Fruit fly (Drosophila melanogaster) whole organism, prepupa: Measurements from ENCODE around the gene CG14853.

Source experiments
- Blimp-1 ChIP-seq: fragments of 200-800 bp; sonication (Bioruptor generic); optimal IDR thresholded peaks from 3 replicates; lab custom pipeline; 2017; ENCODE audit warnings: missing biosample characterization, missing genetic modification characterization, mild to moderate bottlenecking, moderate library complexity, missing genetic modification reagents
- CG10631 ChIP-seq: fragments of 200-800 bp; sonication (Bioruptor generic); optimal IDR thresholded peaks from 2 replicates; lab custom pipeline; 2016; ENCODE audit warnings: missing biosample characterization, missing genetic modification characterization
- CG10669 ChIP-seq: fragments of 200-800 bp; sonication (Bioruptor generic); optimal IDR thresholded peaks from 3 replicates; lab custom pipeline; 2018; ENCODE audit warnings: missing biosample characterization, mild to moderate bottlenecking, missing genetic modification characterization, moderate library complexity
- CG11294 ChIP-seq: fragments of 200-800 bp; sonication (Bioruptor generic); IDR thresholded peaks from 2 replicates; pipeline ENCODE4 v1.3.6; 2022; ENCODE audit warnings: missing biosample characterization, missing genetic modification characterization
- CG11902 ChIP-seq: fragments of 200-800 bp; sonication (Bioruptor generic); optimal IDR thresholded peaks from 3 replicates; lab custom pipeline; 2016; ENCODE audit warnings: missing biosample characterization, missing genetic modification characterization
- CG1621 ChIP-seq: fragments of 200-800 bp; sonication (Bioruptor generic); optimal IDR thresholded peaks from 3 replicates; lab custom pipeline; 2018; ENCODE audit warnings: missing biosample characterization, mild to moderate bottlenecking, missing genetic modification characterization
- CG3032 ChIP-seq: fragments of 200-800 bp; optimal IDR thresholded peaks from 2 replicates; lab custom pipeline; 2019; ENCODE audit warnings: missing biosample characterization, mild to moderate bottlenecking, missing genetic modification characterization, moderate library complexity
- CG31627 ChIP-seq: fragments of 200-800 bp; sonication (Bioruptor generic); optimal IDR thresholded peaks from 3 replicates; lab custom pipeline; 2016; ENCODE audit warnings: missing biosample characterization, missing genetic modification characterization
- CG32006 ChIP-seq: fragments of 200-800 bp; sonication (Bioruptor generic); optimal IDR thresholded peaks from 3 replicates; lab custom pipeline; 2017; ENCODE audit warnings: missing biosample characterization, mild to moderate bottlenecking, missing genetic modification characterization
- CG34406 ChIP-seq: fragments of 200-800 bp; sonication (Bioruptor generic); optimal IDR thresholded peaks from 3 replicates; lab custom pipeline; 2016; ENCODE audit warnings: missing biosample characterization, missing genetic modification characterization
- CG3919 ChIP-seq: fragments of 200-800 bp; sonication (Bioruptor generic); optimal IDR thresholded peaks from 3 replicates; lab custom pipeline; 2016; ENCODE audit warnings: missing biosample characterization, missing genetic modification characterization
- CG4318 ChIP-seq: fragments of 200-800 bp; sonication (Bioruptor generic); optimal IDR thresholded peaks from 3 replicates; lab custom pipeline; 2017; ENCODE audit warnings: missing biosample characterization, mild to moderate bottlenecking, missing genetic modification characterization
- CG6276 ChIP-seq: fragments of 200-800 bp; sonication (Bioruptor generic); optimal IDR thresholded peaks from 2 replicates; lab custom pipeline; 2017; ENCODE audit warnings: missing biosample characterization, mild to moderate bottlenecking, missing genetic modification characterization
- CG6792 ChIP-seq: fragments of 200-800 bp; sonication (Bioruptor generic); optimal IDR thresholded peaks from 3 replicates; lab custom pipeline; 2016; ENCODE audit warnings: missing biosample characterization, missing genetic modification characterization
- CG6854 ChIP-seq: fragments of 200-800 bp; sonication (Bioruptor generic); optimal IDR thresholded peaks from 2 replicates; lab custom pipeline; 2017; ENCODE audit warnings: missing biosample characterization, mild to moderate bottlenecking, missing genetic modification characterization
- CG8119 ChIP-seq: fragments of 200-800 bp; sonication (Bioruptor generic); IDR thresholded peaks from 3 replicates; pipeline ENCODE4 v1.3.6; 2022; ENCODE audit warnings: missing biosample characterization, missing genetic modification characterization
- CG8319 ChIP-seq: fragments of 200-800 bp; sonication (Bioruptor generic); optimal IDR thresholded peaks from 3 replicates; lab custom pipeline; 2016; ENCODE audit warnings: missing biosample characterization, missing genetic modification characterization
- CG9139 ChIP-seq: fragments of 200-800 bp; sonication (Bioruptor generic); optimal IDR thresholded peaks from 3 replicates; lab custom pipeline; 2017; ENCODE audit warnings: missing biosample characterization, mild to moderate bottlenecking, missing genetic modification characterization
- Eip75B ChIP-seq: fragments of 200-800 bp; sonication (Bioruptor generic); optimal IDR thresholded peaks from 3 replicates; lab custom pipeline; 2016; ENCODE audit warnings: missing biosample characterization, missing genetic modification characterization
- Eip78C ChIP-seq: fragments of 200-800 bp; sonication (Bioruptor generic); peaks from one replicate; lab custom pipeline; 2016; ENCODE audit warnings: missing biosample characterization, missing genetic modification characterization
- Eip93F ChIP-seq: fragments of 200-800 bp; sonication (Bioruptor generic); optimal IDR thresholded peaks from 2 replicates; lab custom pipeline; 2016; ENCODE audit warnings: missing biosample characterization, mild to moderate bottlenecking, missing genetic modification characterization
- Ets21C ChIP-seq: fragments of 200-800 bp; sonication (Bioruptor generic); optimal IDR thresholded peaks from 3 replicates; lab custom pipeline; 2016; ENCODE audit warnings: missing biosample characterization, missing genetic modification characterization
- Ets96B ChIP-seq: fragments of 200-800 bp; optimal IDR thresholded peaks from 2 replicates; lab custom pipeline; 2019; ENCODE audit warnings: missing biosample characterization, mild to moderate bottlenecking, missing genetic modification characterization, moderate library complexity
- Gug ChIP-seq: fragments of 200-800 bp; sonication (Bioruptor generic); IDR thresholded peaks from 2 replicates; pipeline ENCODE4 v1.3.6; 2022; ENCODE audit warnings: missing biosample characterization, missing genetic modification characterization
- Hr39 ChIP-seq: fragments of 200-800 bp; sonication (Bioruptor generic); optimal IDR thresholded peaks from 2 replicates; lab custom pipeline; 2016; ENCODE audit warnings: missing biosample characterization, missing genetic modification characterization
- Lpt ChIP-seq: fragments of 200-800 bp; sonication (Bioruptor generic); optimal IDR thresholded peaks from 3 replicates; lab custom pipeline; 2016; ENCODE audit warnings: missing biosample characterization, missing genetic modification characterization
- Met ChIP-seq: fragments of 200-800 bp; sonication (Bioruptor generic); optimal IDR thresholded peaks from 3 replicates; lab custom pipeline; 2016; ENCODE audit warnings: missing biosample characterization, missing genetic modification characterization
- OdsH ChIP-seq: fragments of 200-800 bp; sonication (Bioruptor generic); optimal IDR thresholded peaks from 3 replicates; lab custom pipeline; 2016; ENCODE audit warnings: missing biosample characterization, missing genetic modification characterization
- Smox ChIP-seq: fragments of 200-800 bp; sonication (Bioruptor generic); optimal IDR thresholded peaks from 3 replicates; lab custom pipeline; 2016; ENCODE audit warnings: missing biosample characterization, missing genetic modification characterization
- Sox102F ChIP-seq: fragments of 200-800 bp; sonication (Bioruptor generic); optimal IDR thresholded peaks from 2 replicates; lab custom pipeline; 2016; ENCODE audit warnings: missing biosample characterization, mild to moderate bottlenecking, missing genetic modification characterization
- Sox14 ChIP-seq: fragments of 200-800 bp; sonication (Bioruptor generic); optimal IDR thresholded peaks from 3 replicates; lab custom pipeline; 2016; ENCODE audit warnings: missing biosample characterization, missing genetic modification characterization
- Sox15 ChIP-seq: fragments of 200-800 bp; sonication (Bioruptor generic); optimal IDR thresholded peaks from 3 replicates; lab custom pipeline; 2016; ENCODE audit warnings: missing biosample characterization, missing genetic modification characterization
- acj6 ChIP-seq: fragments of 200-800 bp; sonication (Bioruptor generic); optimal IDR thresholded peaks from 3 replicates; lab custom pipeline; 2016; ENCODE audit warnings: missing biosample characterization, missing genetic modification characterization
- cyc ChIP-seq: fragments of 200-800 bp; sonication (Bioruptor generic); optimal IDR thresholded peaks from 3 replicates; lab custom pipeline; 2016; ENCODE audit warnings: missing biosample characterization, missing genetic modification characterization
- dac ChIP-seq: fragments of 200-800 bp; sonication (Bioruptor generic); optimal IDR thresholded peaks from 2 replicates; lab custom pipeline; 2017; ENCODE audit warnings: missing biosample characterization, mild to moderate bottlenecking, missing genetic modification characterization
- dsx ChIP-seq: fragments of 200-800 bp; optimal IDR thresholded peaks from 3 replicates; lab custom pipeline; 2019; ENCODE audit warnings: missing biosample characterization, mild to moderate bottlenecking, missing genetic modification characterization, moderate library complexity; ENCODE audit not compliant: poor library complexity, severe bottlenecking
- esn ChIP-seq: fragments of 200-800 bp; sonication (Bioruptor generic); optimal IDR thresholded peaks from 2 replicates; lab custom pipeline; 2016; ENCODE audit warnings: missing biosample characterization, mild to moderate bottlenecking, missing genetic modification characterization, moderate library complexity
- fkh ChIP-seq: fragments of 200-800 bp; sonication (Bioruptor generic); optimal IDR thresholded peaks from 3 replicates; lab custom pipeline; 2017; ENCODE audit warnings: missing biosample characterization, mild to moderate bottlenecking, missing genetic modification characterization, moderate library complexity
- lz ChIP-seq: fragments of 200-800 bp; sonication (Bioruptor generic); optimal IDR thresholded peaks from 3 replicates; lab custom pipeline; 2016; ENCODE audit warnings: missing biosample characterization, missing genetic modification characterization
- net ChIP-seq: fragments of 200-800 bp; sonication (Bioruptor generic); optimal IDR thresholded peaks from 3 replicates; lab custom pipeline; 2016; ENCODE audit warnings: missing biosample characterization, missing genetic modification characterization
- pdm3 ChIP-seq: fragments of 200-800 bp; sonication (Bioruptor generic); optimal IDR thresholded peaks from 3 replicates; lab custom pipeline; 2016; ENCODE audit warnings: missing biosample characterization, missing genetic modification characterization
- spab ChIP-seq: fragments of 200-800 bp; sonication (Bioruptor generic); optimal IDR thresholded peaks from 2 replicates; lab custom pipeline; 2017; ENCODE audit warnings: missing biosample characterization, mild to moderate bottlenecking, missing genetic modification characterization, missing genetic modification reagents
- ss ChIP-seq, 2 experiments: fragments of 200-800 bp; sonication (Bioruptor generic); optimal IDR thresholded peaks; 2 replicates in 1 of 2; 3 replicates in 1 of 2; lab custom pipeline; 2017 to 2018; ENCODE audit warnings: mild to moderate bottlenecking in 2 of 2, missing biosample characterization in 2 of 2, missing genetic modification characterization in 2 of 2, moderate library complexity in 1 of 2
- vri ChIP-seq: fragments of 200-800 bp; sonication (Bioruptor generic); optimal IDR thresholded peaks from 3 replicates; lab custom pipeline; 2016; ENCODE audit warnings: missing biosample characterization, mild to moderate bottlenecking, missing genetic modification characterization

The CG14853 gene

dm6 chr3R:14651076-14651662 lies 41.7 kb downstream of the CG14853 start (continued):
- TF ChIP-seq Gug (GFP tag; lab: Robert Waterston, UW), result no peak
- no peak for TF ChIP-seq CG8119
- TF ChIP-seq lz, result no peak
- TF ChIP-seq CG8319 (GFP tag; lab: Kevin White, UChicago), result no peak
- no peak for TF ChIP-seq CG11902 (GFP tag; lab: Kevin White, UChicago)

- no peak for TF ChIP-seq dsx (GFP tag; lab: Kevin White, UChicago)
- peak; percentile 5 for TF ChIP-seq CG6854 (GFP tag; lab: Kevin White, UChicago)
Observed at dm6 chr3R:14652301-14652880, 42.9 kb downstream of the CG14853 start.

- TF ChIP-seq CG10669 (GFP tag; lab: Kevin White, UChicago) (peak; percentile 28), CG3919 (GFP tag; lab: Kevin White, UChicago) (peak; percentile 48), vri (peak; percentile 45), ss (GFP tag; optimal IDR thresholded peaks at IDR 0.05; lab: Kevin White, UChicago) (peak; percentile 43 to 61), Eip93F (no peak), fkh (GFP tag; lab: Kevin White, UChicago) (no peak), CG3032 (tag; lab: Kevin White, UChicago) (no peak), lz (no peak), acj6 (GFP tag; lab: Kevin White, UChicago) (no peak), CG32006 (GFP tag; lab: Kevin White, UChicago) (no peak), Sox102F (GFP tag; lab: Kevin White, UChicago) (no peak), cyc (GFP tag; lab: Kevin White, UChicago) (peak; percentile 28), pdm3 (GFP tag; lab: Kevin White, UChicago) (no peak), Hr39 (no peak), Eip78C (GFP tag; lab: Kevin White, UChicago) (peak; percentile 83), esn (GFP tag; lab: Kevin White, UChicago) (no peak), Gug (GFP tag; lab: Robert Waterston, UW) (peak; percentile 19; the same call in 1 of the 2 replicates), net (no peak), CG31627 (GFP tag; lab: Kevin White, UChicago) (no peak), Eip75B (no peak), Lpt (peak; percentile 48), CG34406 (GFP tag; lab: Kevin White, UChicago) (no peak), CG6792 (GFP tag; lab: Kevin White, UChicago) (peak; percentile 8), CG9139 (GFP tag; lab: Kevin White, UChicago) (peak; percentile 22), CG11294 (no peak), Ets96B (no peak), Sox15 (GFP tag; lab: Kevin White, UChicago) (no peak), dac (GFP tag; lab: Kevin White, UChicago) (no peak), CG11902 (GFP tag; lab: Kevin White, UChicago) (peak; percentile 9), CG4318 (GFP tag; lab: Kevin White, UChicago) (no peak), CG6276 (GFP tag; lab: Kevin White, UChicago) (peak; percentile 19), Sox14 (GFP tag; lab: Kevin White, UChicago) (no peak), Ets21C (GFP tag; lab: Kevin White, UChicago) (no peak), CG6854 (GFP tag; lab: Kevin White, UChicago) (peak; percentile 72), Smox (GFP tag; lab: Kevin White, UChicago) (no peak), OdsH (no peak), CG8119 (peak; percentile 35; the same call in 1 of the 3 replicates), CG1621 (peak; percentile 39), CG10631 (no peak), spab (peak; percentile 22), Met (no peak), Blimp-1 (GFP tag; lab: Kevin White, UChicago) (no peak)
Observed at dm6 chr3R:14653039-14653852, 43.8 kb downstream of the CG14853 start.
